Worm (Caenorhabditis elegans): Measurements from ENCODE around the gene ZK637.14.

ZK637.14 gene

ce11 chrIII:8847722-8848121, 41.2 kb downstream of the ZK637.14 start (continued):
- no peak for TF ChIP-seq spr-1 (tag; optimal IDR thresholded peaks at IDR 0.05)
- TF ChIP-seq mxl-3 (GFP tag; optimal IDR thresholded peaks at IDR 0.05) = no peak
- no peak for TF ChIP-seq unc-62 (GFP tag; optimal IDR thresholded peaks at IDR 0.05 in 1 of 2)
- TF ChIP-seq unc-62 (tag; optimal IDR thresholded peaks at IDR 0.05) = no peak
- TF ChIP-seq madf-5 (GFP tag; IDR thresholded peaks at IDR 0.05) = no peak
- no peak for TF ChIP-seq nhr-6 (tag; optimal IDR thresholded peaks at IDR 0.05)
- peak; percentile 35 for TF ChIP-seq hlh-30 (tag; optimal IDR thresholded peaks at IDR 0.05; ENCODE audit: insufficient read depth)
- no peak for TF ChIP-seq nhr-111 (GFP tag; optimal IDR thresholded peaks at IDR 0.05)
- peak; percentile 42 for TF ChIP-seq rbr-2 (tag; optimal IDR thresholded peaks at IDR 0.05)
- no peak for TF ChIP-seq vab-7 (GFP tag; IDR thresholded peaks at IDR 0.05)
- TF ChIP-seq nhr-28 (tag; optimal IDR thresholded peaks at IDR 0.05) = peak; percentile 34
- peak in 1 of 2 experiments; percentile 82 for TF ChIP-seq lsy-2 (tag; optimal IDR thresholded peaks at IDR 0.05)
- TF ChIP-seq ceh-32 (tag; optimal IDR thresholded peaks at IDR 0.05; ENCODE audit: poor library complexity) = no peak
- TF ChIP-seq pqm-1 (tag; optimal IDR thresholded peaks at IDR 0.05) = peak; percentile 0
- TF ChIP-seq R02D3.7 (tag; optimal IDR thresholded peaks at IDR 0.05) = no peak
- peak; percentile 84 for TF ChIP-seq mes-2 (tag; optimal IDR thresholded peaks at IDR 0.05; ENCODE audit: poor library complexity, severe bottlenecking)
- TF ChIP-seq gei-8 (GFP tag; optimal IDR thresholded peaks at IDR 0.05) = no peak
- TF ChIP-seq madf-9 (GFP tag; conservative IDR thresholded peaks at IDR 0.05) = no peak
- no peak for TF ChIP-seq nhr-76 (tag; optimal IDR thresholded peaks at IDR 0.05)
- TF ChIP-seq zfp-2 (tag; optimal IDR thresholded peaks at IDR 0.05) = no peak
- TF ChIP-seq D1046.2 (GFP tag; IDR thresholded peaks at IDR 0.05) = no peak

- TF ChIP-seq hlh-30 (tag; optimal IDR thresholded peaks at IDR 0.05; ENCODE audit: insufficient read depth) (no peak), fos-1 (tag; optimal IDR thresholded peaks at IDR 0.05) (no peak), lir-3 (tag; optimal IDR thresholded peaks at IDR 0.05) (no peak), nhr-102 (tag; optimal IDR thresholded peaks at IDR 0.05) (no peak), nhr-48 (tag; optimal IDR thresholded peaks at IDR 0.05) (no peak), spr-3 (GFP tag; optimal IDR thresholded peaks at IDR 0.05) (no peak), daf-19 (GFP tag; conservative IDR thresholded peaks at IDR 0.05) (no peak), nhr-42 (GFP tag; IDR thresholded peaks at IDR 0.05) (no peak), dmd-8 (GFP tag; IDR thresholded peaks at IDR 0.05) (no peak), nhr-41 (GFP tag; IDR thresholded peaks at IDR 0.05) (no peak), aha-1 (tag) (no peak), nhr-76 (tag; optimal IDR thresholded peaks at IDR 0.05) (no peak), dve-1 (tag; optimal IDR thresholded peaks at IDR 0.05; ENCODE audit: insufficient read depth) (no peak), tag-97 (GFP tag; IDR thresholded peaks at IDR 0.05) (no peak), hif-1 (tag; optimal IDR thresholded peaks at IDR 0.05) (no peak), pqm-1 (tag; optimal IDR thresholded peaks at IDR 0.05) (no peak), rbr-2 (tag; optimal IDR thresholded peaks at IDR 0.05) (no peak), ceh-62 (tag; optimal IDR thresholded peaks at IDR 0.05) (no peak)
These were observed 43.8 kb downstream of the ZK637.14 start, which contains the start of gene F44E2.6 for ce11 chrIII:8845114-8845513. TSS of gene F44E2.6 (minus strand) at chrIII:8845214.

ce11 chrIII:8844137-8844536, 44.8 kb downstream of the ZK637.14 start:
- TF ChIP-seq mxl-2 (GFP tag; conservative IDR thresholded peaks at IDR 0.05) = no peak
- TF ChIP-seq ctbp-1 (GFP tag; IDR thresholded peaks at IDR 0.05) = no peak
- TF ChIP-seq sdz-12 (GFP tag; optimal IDR thresholded peaks at IDR 0.05) = no peak
- TF ChIP-seq ZK337.2 (GFP tag; IDR thresholded peaks at IDR 0.05) = no peak
- TF ChIP-seq mxl-3 (GFP tag; optimal IDR thresholded peaks at IDR 0.05) = no peak
- TF ChIP-seq jun-1 (tag; optimal IDR thresholded peaks at IDR 0.05) = no peak
- no peak for TF ChIP-seq Y48G9A.11 (GFP tag; IDR thresholded peaks at IDR 0.05)
- TF ChIP-seq F37D6.2 (tag; optimal IDR thresholded peaks at IDR 0.05) = no peak
- TF ChIP-seq spr-1 (tag; optimal IDR thresholded peaks at IDR 0.05) = no peak
- no peak for TF ChIP-seq zip-2 (tag; optimal IDR thresholded peaks at IDR 0.05)
- no peak for TF ChIP-seq T20F7.1 (GFP tag; optimal IDR thresholded peaks at IDR 0.05)
- no peak for TF ChIP-seq nhr-28 (tag; optimal IDR thresholded peaks at IDR 0.05)
- TF ChIP-seq gei-8 (GFP tag; optimal IDR thresholded peaks at IDR 0.05) = no peak
- TF ChIP-seq aly-2 (tag; optimal IDR thresholded peaks at IDR 0.05) = no peak
- TF ChIP-seq set-16 (GFP tag; IDR thresholded peaks at IDR 0.05) = no peak
- TF ChIP-seq nhr-77 (tag; optimal IDR thresholded peaks at IDR 0.05) = no peak
- no peak for TF ChIP-seq zfp-3 (GFP tag; conservative IDR thresholded peaks at IDR 0.05)
- no peak for TF ChIP-seq nhr-237 (tag; optimal IDR thresholded peaks at IDR 0.05)

All from whole organism, L4 larva.